Fruit fly (Drosophila melanogaster) whole organism, wandering third instar larva: ENCODE results near the gene THADA.

ENCODE experiments used
- Abd-B ChIP-seq: fragments of >200 bp; optimal IDR thresholded peaks from 2 replicates; lab custom pipeline; 2017; ENCODE audit warnings: missing biosample characterization, missing genetic modification characterization
- GATAd ChIP-seq: sonication (Bioruptor generic); optimal IDR thresholded peaks from 2 replicates; lab custom pipeline; 2016; ENCODE audit warnings: missing biosample characterization, missing genetic modification characterization
- Myc ChIP-seq: fragments of >200 bp; optimal IDR thresholded peaks from 2 replicates; lab custom pipeline; 2017
- N ChIP-seq: fragments of >200 bp; optimal IDR thresholded peaks from 2 replicates; lab custom pipeline; 2018; ENCODE audit warnings: missing biosample characterization, missing external identifiers, missing genetic modification characterization
- dl ChIP-seq, 2 experiments: fragments of 175-275, 200-275 bp in 1 of 2; fragments of 200-275 bp in 1 of 2; sonication (Bioruptor generic); optimal IDR thresholded peaks; lab custom pipeline; 2018; ENCODE audit warnings: mild to moderate bottlenecking in 2 of 2, missing biosample characterization in 2 of 2, missing genetic modification characterization in 2 of 2, moderate library complexity in 2 of 2; ENCODE audit not compliant: partially characterized antibody in 2 of 2, insufficient read depth in 1 of 2

dm6 chrX:19827762-19828161 lies 37.6 kb downstream of the THADA start:
- TF ChIP-seq N (no peak), Myc (no peak), Abd-B (GFP tag; lab: Kevin White, UChicago) (no peak), dl (GFP tag; optimal IDR thresholded peaks at IDR 0.05; lab: Kevin White, UChicago; ENCODE audit: insufficient read depth in 1 of 2, partially characterized antibody in 2 of 2) (no peak), GATAd (GFP tag; lab: Kevin White, UChicago) (no peak)
